Fruit fly (Drosophila melanogaster) whole organism, adult: ENCODE results near the gene CG7115.

Source experiments
- CG12768 ChIP-seq: fragments of 200-800 bp; sonication (Bioruptor generic); optimal IDR thresholded peaks from 2 replicates; lab custom pipeline; 2017; ENCODE audit warnings: missing biosample characterization, missing genetic modification characterization, mild to moderate bottlenecking, moderate library complexity, missing genetic modification reagents
- CG1620 ChIP-seq: fragments of 200-800 bp; sonication (Bioruptor generic); optimal IDR thresholded peaks from 2 replicates; lab custom pipeline; 2016; ENCODE audit warnings: missing biosample characterization, missing genetic modification characterization
- CG33017 ChIP-seq: fragments of 200-800 bp; sonication (Bioruptor generic); optimal IDR thresholded peaks from 2 replicates; lab custom pipeline; 2018; ENCODE audit warnings: missing biosample characterization, mild to moderate bottlenecking, missing genetic modification characterization, moderate library complexity
- CG5204 ChIP-seq: fragments of 200-800 bp; sonication (Bioruptor generic); optimal IDR thresholded peaks from 2 replicates; lab custom pipeline; 2016; ENCODE audit warnings: missing biosample characterization, missing genetic modification characterization
- Clk ChIP-seq: fragments of 200-800 bp; sonication (Bioruptor generic); optimal IDR thresholded peaks from 2 replicates; lab custom pipeline; 2017; ENCODE audit warnings: missing biosample characterization, missing genetic modification characterization
- Crg-1 ChIP-seq: fragments of 200-800 bp; sonication (Bioruptor generic); optimal IDR thresholded peaks from 2 replicates; lab custom pipeline; 2016; ENCODE audit warnings: missing biosample characterization, missing genetic modification characterization
- Hr96 ChIP-seq: fragments of 200-800 bp; sonication (Bioruptor generic); optimal IDR thresholded peaks from 2 replicates; lab custom pipeline; 2016; ENCODE audit warnings: missing biosample characterization, missing genetic modification characterization
- Mnt ChIP-seq: fragments of 200-800 bp; sonication (Bioruptor generic); optimal IDR thresholded peaks from 2 replicates; lab custom pipeline; 2016; ENCODE audit warnings: missing biosample characterization, mild to moderate bottlenecking, missing genetic modification characterization
- bab1 ChIP-seq: fragments of 200-800 bp; sonication (Bioruptor generic); optimal IDR thresholded peaks from 3 replicates; lab custom pipeline; 2019; ENCODE audit warnings: missing biosample characterization, mild to moderate bottlenecking, missing genetic modification characterization, moderate library complexity
- cnc ChIP-seq, 2 experiments: fragments of >200 bp; optimal IDR thresholded peaks; 2 replicates each; lab custom pipeline; 2017
- kay ChIP-seq: fragments of 200-800 bp; sonication (Bioruptor generic); peaks from one replicate; lab custom pipeline; 2016; ENCODE audit warnings: missing biosample characterization, missing genetic modification characterization, borderline replicate concordance
- ovo ChIP-seq: fragments of 200-800 bp; sonication (Bioruptor generic); optimal IDR thresholded peaks from 2 replicates; lab custom pipeline; 2016; ENCODE audit warnings: missing biosample characterization, missing genetic modification characterization
- pad ChIP-seq: fragments of 200-800 bp; sonication (Bioruptor generic); optimal IDR thresholded peaks from 3 replicates; lab custom pipeline; 2017; ENCODE audit warnings: missing biosample characterization, missing genetic modification characterization, mild to moderate bottlenecking, moderate library complexity, missing genetic modification reagents
- toe ChIP-seq: fragments of 200-800 bp; sonication (Bioruptor generic); optimal IDR thresholded peaks from 2 replicates; lab custom pipeline; 2016; ENCODE audit warnings: missing biosample characterization, missing genetic modification characterization

DNA sequence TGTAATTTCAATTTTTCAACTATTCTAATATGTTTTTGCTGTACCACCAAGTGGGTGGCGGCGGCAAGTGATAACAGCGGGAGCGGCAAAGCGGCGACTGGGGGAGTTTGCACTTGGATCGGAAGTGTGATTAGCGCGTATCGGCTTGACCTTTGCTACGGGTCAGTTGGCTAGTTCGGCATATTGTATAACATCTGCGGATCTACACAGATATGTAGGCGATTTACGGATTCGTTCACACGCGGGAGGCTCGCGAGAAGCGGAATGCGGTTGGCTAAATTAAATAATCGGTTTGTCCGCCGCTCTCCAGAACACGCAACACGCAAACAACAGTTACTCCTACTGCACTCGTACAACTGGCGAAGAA, 30.9 kb upstream of the CG7115 start:
- no peak for TF ChIP-seq cnc (optimal IDR thresholded peaks at IDR 0.05; lab: Kevin White, UChicago)
- no peak for TF ChIP-seq Clk (GFP tag; lab: Kevin White, UChicago)
- TF ChIP-seq toe (GFP tag; lab: Kevin White, UChicago), result no peak
- TF ChIP-seq kay, result no peak
- TF ChIP-seq ovo (GFP tag; lab: Kevin White, UChicago), result no peak
- no peak for TF ChIP-seq CG33017 (tag; lab: Kevin White, UChicago)
- TF ChIP-seq bab1, result no peak
- no peak for TF ChIP-seq Hr96 (GFP tag; lab: Kevin White, UChicago)
- TF ChIP-seq CG1620, result no peak
- TF ChIP-seq CG12768 (GFP tag; lab: Kevin White, UChicago), result no peak
- no peak for TF ChIP-seq CG5204 (GFP tag; lab: Kevin White, UChicago)
- TF ChIP-seq pad (GFP tag; lab: Kevin White, UChicago), result no peak
- TF ChIP-seq Mnt (GFP tag; lab: Kevin White, UChicago), result no peak
- TF ChIP-seq Crg-1, result no peak
